Worm (Caenorhabditis elegans) whole organism, L4/young adult: ENCODE results near the gene cysl-4.

Experiments
- W03F9.2 ChIP-seq: fragments of 150-350 bp; optimal IDR thresholded peaks from 2 replicates; lab custom pipeline; 2014; ENCODE audit warnings: missing biosample characterization, missing genetic modification characterization
- him-1 ChIP-seq: sonication (generic microtip); optimal IDR thresholded peaks from 2 replicates; lab custom pipeline; 2016; ENCODE audit warnings: missing genotype, missing genetic modification reagents, missing genetic modification characterization, missing compliant biosample characterization

- TF ChIP-seq W03F9.2 (tag; lab: Kevin White, UChicago) (no peak), him-1 (tag; lab: Kevin White, UChicago) (no peak)
Observed at ce11 chrV:2030661-2031060, 25.9 kb downstream of the cysl-4 start.
